Worm (Caenorhabditis elegans): Measurements from ENCODE around the gene ZK1010.8.

DNA sequence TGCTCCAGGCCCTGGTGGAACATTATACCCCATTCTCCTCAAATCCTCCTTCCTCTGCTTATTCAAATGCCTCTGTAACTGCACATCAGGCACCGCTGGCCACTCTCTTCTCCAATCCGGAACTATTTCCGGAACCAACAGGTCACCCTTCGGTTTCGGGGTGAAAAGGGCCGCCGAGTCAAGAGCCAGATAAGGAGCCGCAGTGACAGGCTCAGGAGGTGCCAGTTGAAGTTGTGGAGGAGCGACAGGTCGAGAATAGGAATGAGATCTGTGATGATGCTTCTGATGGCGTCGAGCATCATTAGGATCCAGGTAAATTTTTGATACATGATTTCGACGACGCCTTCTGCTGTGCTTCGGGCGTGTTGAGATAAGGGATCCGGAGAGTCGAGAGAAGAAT is 2.2 kb downstream of the ZK1010.8 start:
- TF ChIP-seq dpl-1 (GFP tag; optimal IDR thresholded peaks at IDR 0.05): no peak
- TF ChIP-seq ama-1 (optimal IDR thresholded peaks at IDR 0.05): no peak
- no peak for TF ChIP-seq unc-39 (tag; optimal IDR thresholded peaks at IDR 0.05)
- no peak for TF ChIP-seq nhr-25 (tag; optimal IDR thresholded peaks at IDR 0.05; ENCODE audit: borderline replicate concordance, insufficient read depth)
- TF ChIP-seq spr-1 (tag; optimal IDR thresholded peaks at IDR 0.05): no peak
